Worm (Caenorhabditis elegans): Measurements from ENCODE around the gene sre-14.

sre-14 gene

ce11 chrIV:12301161-12301560 lies 39.9 kb upstream of the sre-14 start, which contains the start of gene oac-59:
Gene oac-59, minus strand, starts transcription at chrIV:12301261.
- TF ChIP-seq jun-1 (tag; optimal IDR thresholded peaks at IDR 0.05) (no peak), lin-13 (GFP tag; optimal IDR thresholded peaks at IDR 0.05) (no peak), ets-5 (GFP tag; IDR thresholded peaks at IDR 0.05) (no peak), aha-1 (tag; optimal IDR thresholded peaks at IDR 0.05) (no peak), mef-2 (tag; optimal IDR thresholded peaks at IDR 0.05) (no peak), tlp-1 (tag; optimal IDR thresholded peaks at IDR 0.05) (no peak), elt-2 (tag; optimal IDR thresholded peaks at IDR 0.05) (no peak), snu-23 (GFP tag; optimal IDR thresholded peaks at IDR 0.05) (no peak), ceh-8 (GFP tag; optimal IDR thresholded peaks at IDR 0.05) (no peak), nhr-71 (tag; optimal IDR thresholded peaks at IDR 0.05) (no peak), snpc-4 (tag; optimal IDR thresholded peaks at IDR 0.05) (no peak)

- TF ChIP-seq C16A3.4 (tag; optimal IDR thresholded peaks at IDR 0.05) (no peak), unc-30 (tag; optimal IDR thresholded peaks at IDR 0.05) (no peak), nhr-71 (tag; optimal IDR thresholded peaks at IDR 0.05) (no peak), lin-15B (tag; optimal IDR thresholded peaks at IDR 0.05) (no peak), dsc-1 (tag; optimal IDR thresholded peaks at IDR 0.05) (no peak)
Measured at ce11 chrIV:12290744-12291143, 29.5 kb upstream of the sre-14 start, which contains the start of gene C42C1.8. Gene C42C1.8, plus strand, starts transcription at chrIV:12291044.

- TF ChIP-seq mep-1 (tag; optimal IDR thresholded peaks at IDR 0.05) (no peak), lsy-2 (tag; optimal IDR thresholded peaks at IDR 0.05) (no peak), pag-3 (tag; optimal IDR thresholded peaks at IDR 0.05; ENCODE audit: borderline replicate concordance, insufficient read depth) (no peak), hlh-4 (tag; optimal IDR thresholded peaks at IDR 0.05) (no peak), efl-1 (optimal IDR thresholded peaks at IDR 0.05) (no peak), efl-1 (GFP tag; optimal IDR thresholded peaks at IDR 0.05 in 1 of 2) (no peak), Y116A8C.19 (tag; optimal IDR thresholded peaks at IDR 0.05; ENCODE audit: borderline replicate concordance) (no peak), F16B12.6 (tag; optimal IDR thresholded peaks at IDR 0.05) (no peak), dpl-1 (GFP tag; optimal IDR thresholded peaks at IDR 0.05) (no peak), elt-2 (tag; optimal IDR thresholded peaks at IDR 0.05) (no peak), nhr-28 (tag; optimal IDR thresholded peaks at IDR 0.05) (no peak), lin-14 (GFP tag; optimal IDR thresholded peaks at IDR 0.05) (no peak), ztf-4 (tag; optimal IDR thresholded peaks at IDR 0.05) (no peak), nhr-47 (tag; optimal IDR thresholded peaks at IDR 0.05) (no peak), ceh-90 (tag; optimal IDR thresholded peaks at IDR 0.05) (no peak), tlp-1 (tag; optimal IDR thresholded peaks at IDR 0.05) (no peak), C34B4.2 (tag; optimal IDR thresholded peaks at IDR 0.05) (no peak), xbp-1 (tag; optimal IDR thresholded peaks at IDR 0.05) (no peak), snu-23 (GFP tag; optimal IDR thresholded peaks at IDR 0.05) (no peak), mdl-1 (tag; optimal IDR thresholded peaks at IDR 0.05) (no peak)
Measured at ce11 chrIV:12289149-12289548, 27.9 kb upstream of the sre-14 start, which contains the start of gene C42C1.9. Gene C42C1.9, plus strand, starts transcription at chrIV:12289449.

DNA sequence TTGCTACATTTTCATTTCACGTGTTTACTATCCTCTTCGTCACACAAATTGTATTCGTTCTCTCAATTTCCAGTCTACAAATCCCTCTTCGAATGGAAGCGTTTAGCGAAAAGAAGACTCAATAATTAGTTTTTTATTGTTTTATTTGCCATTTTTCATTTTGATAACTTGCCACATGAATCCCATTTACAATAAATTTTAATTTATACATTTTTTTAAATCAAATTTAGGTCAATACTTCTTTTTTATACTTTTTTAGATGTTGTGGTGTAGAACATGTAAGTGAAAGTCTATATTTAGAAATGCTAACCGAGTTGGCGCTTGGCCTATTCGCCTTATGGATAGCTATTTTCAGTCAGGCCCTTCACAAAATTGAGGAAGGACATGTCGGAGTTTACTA lies 26.4 kb upstream of the sre-14 start, which contains the start of gene erl-1:
Gene erl-1 (plus strand): TSS at position 301 of the 400 bp plus-strand sequence.
- no peak for TF ChIP-seq sox-4 (tag; optimal IDR thresholded peaks at IDR 0.05)
- TF ChIP-seq jun-1 (tag; optimal IDR thresholded peaks at IDR 0.05): no peak
- no peak for TF ChIP-seq sptf-1 (tag; optimal IDR thresholded peaks at IDR 0.05)
- TF ChIP-seq nhr-28 (tag; optimal IDR thresholded peaks at IDR 0.05): no peak
- TF ChIP-seq sup-37 (GFP tag; optimal IDR thresholded peaks at IDR 0.05): no peak
- no peak for TF ChIP-seq isw-1 (GFP tag; IDR thresholded peaks at IDR 0.05)
- TF ChIP-seq nhr-12 (tag; optimal IDR thresholded peaks at IDR 0.05): no peak
- TF ChIP-seq tlp-1 (tag; optimal IDR thresholded peaks at IDR 0.05): no peak
- TF ChIP-seq ceh-8 (GFP tag; optimal IDR thresholded peaks at IDR 0.05): no peak
- no peak for TF ChIP-seq ces-1 (GFP tag; optimal IDR thresholded peaks at IDR 0.05)
- no peak for TF ChIP-seq nhr-77 (tag; optimal IDR thresholded peaks at IDR 0.05)
- no peak for TF ChIP-seq ets-5 (GFP tag; IDR thresholded peaks at IDR 0.05)
- no peak for TF ChIP-seq zag-1 (tag; optimal IDR thresholded peaks at IDR 0.05)
- no peak for TF ChIP-seq vab-15 (tag; optimal IDR thresholded peaks at IDR 0.05)
